Worm (Caenorhabditis elegans) whole organism, late embryonic: ENCODE data around the gene inx-5.

ENCODE experiments used
- C08G9.2 ChIP-seq: sonication (generic microtip); optimal IDR thresholded peaks from 2 replicates; lab custom pipeline; 2016; ENCODE audit warnings: mild to moderate bottlenecking, missing genetic modification characterization, moderate library complexity, missing compliant biosample characterization
- C38D4.7 ChIP-seq: fragments of 200-800 bp; sonication (Bioruptor generic); optimal IDR thresholded peaks from 2 replicates; lab custom pipeline; 2018; ENCODE audit warnings: mild to moderate bottlenecking, missing genetic modification characterization, moderate library complexity, missing compliant biosample characterization
- K02D7.2 ChIP-seq: sonication (generic microtip); optimal IDR thresholded peaks from 2 replicates; lab custom pipeline; 2017; ENCODE audit warnings: mild to moderate bottlenecking, missing genetic modification characterization, missing compliant biosample characterization
- ahr-1 ChIP-seq: sonication (generic microtip); optimal IDR thresholded peaks from 2 replicates; lab custom pipeline; 2016; ENCODE audit warnings: missing genetic modification characterization, missing compliant biosample characterization
- ceh-14 ChIP-seq: sonication (generic microtip); optimal IDR thresholded peaks from 2 replicates; lab custom pipeline; 2016; ENCODE audit warnings: missing genotype, missing genetic modification characterization, missing compliant biosample characterization
- ceh-18 ChIP-seq: sonication (generic microtip); optimal IDR thresholded peaks from 2 replicates; lab custom pipeline; 2016; ENCODE audit warnings: missing genetic modification characterization, missing compliant biosample characterization
- ceh-19 ChIP-seq: fragments of 200-800 bp; sonication (Bioruptor generic); optimal IDR thresholded peaks from 2 replicates; lab custom pipeline; 2018; ENCODE audit warnings: mild to moderate bottlenecking, missing genetic modification characterization, missing compliant biosample characterization
- ceh-30 ChIP-seq: fragments of 150-350 bp; optimal IDR thresholded peaks from 2 replicates; lab custom pipeline; 2014; ENCODE audit warnings: missing biosample characterization, missing genetic modification characterization
- ceh-31 ChIP-seq: sonication (generic microtip); optimal IDR thresholded peaks from 2 replicates; lab custom pipeline; 2016; ENCODE audit warnings: missing genetic modification characterization, missing compliant biosample characterization
- ceh-34 ChIP-seq: sonication (generic microtip); optimal IDR thresholded peaks from 2 replicates; lab custom pipeline; 2016; ENCODE audit warnings: mild to moderate bottlenecking, missing genetic modification characterization, missing compliant biosample characterization
- ceh-6 ChIP-seq: fragments of 200-800 bp; sonication (Bioruptor generic); optimal IDR thresholded peaks from 2 replicates; lab custom pipeline; 2018; ENCODE audit warnings: mild to moderate bottlenecking, missing genetic modification characterization, missing compliant biosample characterization
- ceh-9 ChIP-seq: sonication (generic microtip); optimal IDR thresholded peaks from 2 replicates; lab custom pipeline; 2016; ENCODE audit warnings: mild to moderate bottlenecking, missing genetic modification characterization, inconsistent platforms, missing compliant biosample characterization
- che-1 ChIP-seq: sonication (generic microtip); optimal IDR thresholded peaks from 2 replicates; lab custom pipeline; 2016; ENCODE audit warnings: mild to moderate bottlenecking, missing genetic modification characterization, missing compliant biosample characterization
- dmd-4 ChIP-seq: sonication (generic microtip); optimal IDR thresholded peaks from 2 replicates; lab custom pipeline; 2016; ENCODE audit warnings: borderline replicate concordance, missing genetic modification characterization, missing compliant biosample characterization
- dve-1 ChIP-seq: sonication (generic microtip); optimal IDR thresholded peaks from 2 replicates; lab custom pipeline; 2017; ENCODE audit warnings: antibody characterized with exemption, mild to moderate bottlenecking, missing genetic modification characterization, missing compliant biosample characterization
- elt-2 ChIP-seq: sonication (generic microtip); optimal IDR thresholded peaks from 2 replicates; lab custom pipeline; 2016; ENCODE audit warnings: missing genetic modification reagents, missing genetic modification characterization, missing compliant biosample characterization
- ets-4 ChIP-seq: sonication (generic microtip); optimal IDR thresholded peaks from 2 replicates; lab custom pipeline; 2016; ENCODE audit warnings: missing genetic modification characterization, missing compliant biosample characterization
- fax-1 ChIP-seq: sonication (generic microtip); optimal IDR thresholded peaks from 2 replicates; lab custom pipeline; 2016; ENCODE audit warnings: missing genotype, missing genetic modification characterization, missing compliant biosample characterization
- fkh-10 ChIP-seq: fragments of 150-350 bp; optimal IDR thresholded peaks from 2 replicates; lab custom pipeline; 2014; ENCODE audit warnings: missing biosample characterization, missing genetic modification reagents, missing genetic modification characterization
- fkh-6 ChIP-seq: sonication (generic microtip); optimal IDR thresholded peaks from 2 replicates; lab custom pipeline; 2016; ENCODE audit warnings: missing genetic modification characterization, missing compliant biosample characterization
- hlh-13 ChIP-seq: fragments of 200-800 bp; sonication (Bioruptor generic); optimal IDR thresholded peaks from 2 replicates; lab custom pipeline; 2018; ENCODE audit warnings: mild to moderate bottlenecking, missing genetic modification characterization, missing compliant biosample characterization
- hlh-15 ChIP-seq: sonication (generic microtip); optimal IDR thresholded peaks from 2 replicates; lab custom pipeline; 2016; ENCODE audit warnings: missing genetic modification characterization, missing compliant biosample characterization
- hlh-6 ChIP-seq: sonication (generic microtip); optimal IDR thresholded peaks from 2 replicates; lab custom pipeline; 2016; ENCODE audit warnings: missing genotype, missing genetic modification characterization, missing compliant biosample characterization
- lim-6 ChIP-seq: sonication (generic microtip); optimal IDR thresholded peaks from 2 replicates; lab custom pipeline; 2016; ENCODE audit warnings: missing genetic modification characterization, missing compliant biosample characterization
- lin-11 ChIP-seq: fragments of 200-800 bp; sonication (Bioruptor generic); optimal IDR thresholded peaks from 2 replicates; lab custom pipeline; 2018; ENCODE audit warnings: mild to moderate bottlenecking, missing genetic modification characterization, missing compliant biosample characterization
- madf-2 ChIP-seq: sonication (generic microtip); optimal IDR thresholded peaks from 2 replicates; lab custom pipeline; 2017; ENCODE audit warnings: missing genetic modification characterization, missing compliant biosample characterization
- nfya-1 ChIP-seq: sonication (generic microtip); optimal IDR thresholded peaks from 2 replicates; lab custom pipeline; 2017; ENCODE audit warnings: missing genetic modification characterization, mild to moderate bottlenecking, missing compliant biosample characterization, antibody characterized with exemption, moderate library complexity
- npax-4 ChIP-seq: sonication (generic microtip); optimal IDR thresholded peaks from 2 replicates; lab custom pipeline; 2016; ENCODE audit warnings: missing genetic modification characterization, missing compliant biosample characterization
- odd-2 ChIP-seq: sonication (generic microtip); optimal IDR thresholded peaks from 2 replicates; lab custom pipeline; 2017; ENCODE audit warnings: antibody characterized with exemption, mild to moderate bottlenecking, missing genetic modification characterization, missing compliant biosample characterization
- pag-3 ChIP-seq: sonication (generic microtip); optimal IDR thresholded peaks from 2 replicates; lab custom pipeline; 2016; ENCODE audit warnings: missing compliant biosample characterization, missing genetic modification characterization, borderline replicate concordance
- pat-9 ChIP-seq: fragments of 200-800 bp; sonication (Bioruptor generic); optimal IDR thresholded peaks from 2 replicates; lab custom pipeline; 2018; ENCODE audit warnings: mild to moderate bottlenecking, missing genetic modification characterization, moderate library complexity, missing compliant biosample characterization
- pax-1 ChIP-seq: fragments of 150-350 bp; optimal IDR thresholded peaks from 2 replicates; lab custom pipeline; 2014; ENCODE audit warnings: missing biosample characterization, missing genetic modification characterization
- pha-2 ChIP-seq: sonication (generic microtip); optimal IDR thresholded peaks from 2 replicates; lab custom pipeline; 2017; ENCODE audit warnings: mild to moderate bottlenecking, missing genetic modification characterization, missing compliant biosample characterization
- pros-1 ChIP-seq: fragments of 150-350 bp; optimal IDR thresholded peaks from 2 replicates; lab custom pipeline; 2014; ENCODE audit warnings: missing biosample characterization, missing genetic modification reagents, missing genetic modification characterization
- rnt-1 ChIP-seq: sonication (generic microtip); optimal IDR thresholded peaks from 2 replicates; lab custom pipeline; 2016; ENCODE audit warnings: missing genetic modification characterization, missing compliant biosample characterization
- sox-2 ChIP-seq: fragments of 200-800 bp; sonication (Bioruptor generic); IDR thresholded peaks from 2 replicates; pipeline ENCODE4 v1.3.6; 2022; ENCODE audit warnings: missing genetic modification reagents, missing genetic modification characterization, missing compliant biosample characterization
- sox-4 ChIP-seq: sonication (generic microtip); optimal IDR thresholded peaks from 2 replicates; lab custom pipeline; 2017; ENCODE audit warnings: mild to moderate bottlenecking, missing genetic modification characterization, inconsistent platforms, missing compliant biosample characterization
- syd-9 ChIP-seq: sonication (generic microtip); optimal IDR thresholded peaks from 2 replicates; lab custom pipeline; 2016; ENCODE audit warnings: mild to moderate bottlenecking, missing genetic modification characterization, moderate library complexity, missing compliant biosample characterization
- tbx-2 ChIP-seq: sonication (generic microtip); optimal IDR thresholded peaks from 2 replicates; lab custom pipeline; 2016; ENCODE audit warnings: missing genetic modification characterization, missing compliant biosample characterization
- tbx-7 ChIP-seq: sonication (generic microtip); optimal IDR thresholded peaks from 2 replicates; lab custom pipeline; 2016; ENCODE audit warnings: missing genotype, missing genetic modification characterization, missing compliant biosample characterization
- unc-42 ChIP-seq: sonication (generic microtip); optimal IDR thresholded peaks from 2 replicates; lab custom pipeline; 2016; ENCODE audit warnings: missing genotype, missing genetic modification characterization, missing compliant biosample characterization
- unc-55 ChIP-seq: sonication (generic microtip); optimal IDR thresholded peaks from 2 replicates; lab custom pipeline; 2017; ENCODE audit warnings: missing biosample characterization, missing genetic modification reagents, missing genetic modification characterization

Gene inx-5

ce11 chrX:8302299-8302698, at the start of gene inx-5:
Gene inx-5 (minus strand): TSS chrX:8302399.
- TF ChIP-seq madf-2 (tag; lab: Kevin White, UChicago): no peak
- no peak for TF ChIP-seq elt-2 (tag; lab: Kevin White, UChicago)
- TF ChIP-seq lin-11 (tag; lab: Kevin White, UChicago): no peak
- TF ChIP-seq ceh-9 (tag; lab: Kevin White, UChicago): no peak
- no peak for TF ChIP-seq K02D7.2 (tag; lab: Kevin White, UChicago)
- no peak for TF ChIP-seq ceh-34
- TF ChIP-seq npax-4 (tag; lab: Kevin White, UChicago): no peak
- no peak for TF ChIP-seq tbx-7 (tag; lab: Kevin White, UChicago)
- TF ChIP-seq pha-2 (tag; lab: Kevin White, UChicago): no peak
- no peak for TF ChIP-seq C08G9.2 (tag; lab: Kevin White, UChicago)
- no peak for TF ChIP-seq che-1 (tag; lab: Kevin White, UChicago)
- TF ChIP-seq pax-1 (tag; lab: Kevin White, UChicago): no peak
- TF ChIP-seq pag-3 (tag; lab: Kevin White, UChicago): no peak
- TF ChIP-seq fkh-10 (GFP tag; lab: Kevin White, UChicago): no peak
- TF ChIP-seq C38D4.7: no peak
- no peak for TF ChIP-seq ceh-30 (tag; lab: Kevin White, UChicago)
- TF ChIP-seq ceh-14: no peak
- TF ChIP-seq, all 69 proteins: peak for 0

ce11 chrX:8350984-8351383, 48.8 kb upstream of the inx-5 start, which contains the start of gene npr-28:
Gene npr-28 (minus strand): TSS chrX:8351084.
- TF ChIP-seq fkh-6 (tag; lab: Kevin White, UChicago): no peak
- TF ChIP-seq, all 69 proteins: peak for 0

DNA sequence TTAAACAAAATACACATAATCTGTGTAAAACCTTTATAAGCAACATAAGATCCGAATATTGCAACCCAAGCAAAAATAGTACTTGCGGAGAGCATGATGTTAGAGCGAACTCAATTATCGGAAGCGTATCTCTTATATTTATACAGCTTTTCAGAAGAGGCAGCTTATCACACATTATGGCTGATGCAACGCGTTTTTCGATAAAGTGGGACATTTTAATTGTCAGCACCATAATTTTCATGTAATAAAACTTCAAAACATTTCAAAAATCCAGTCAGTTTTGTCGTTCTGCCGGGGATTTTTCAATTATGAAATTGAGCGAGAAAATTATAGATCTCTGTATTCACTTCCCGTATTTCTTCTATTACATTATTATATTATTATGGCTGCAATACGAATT, 44.0 kb upstream of the inx-5 start, which contains the start of gene drd-5:
TSS of gene drd-5 (minus strand) at position 101 of the 400 bp plus-strand sequence.
- no peak for TF ChIP-seq syd-9 (tag; lab: Kevin White, UChicago)
- no peak for TF ChIP-seq dve-1 (tag; lab: Kevin White, UChicago)
- no peak for TF ChIP-seq odd-2 (tag; lab: Kevin White, UChicago)
- no peak for TF ChIP-seq hlh-15 (tag; lab: Kevin White, UChicago)
- no peak for TF ChIP-seq npax-4 (tag; lab: Kevin White, UChicago)
- TF ChIP-seq hlh-13: no peak
- no peak for TF ChIP-seq nfya-1 (tag; lab: Kevin White, UChicago)
- TF ChIP-seq pax-1 (tag; lab: Kevin White, UChicago): no peak
- no peak for TF ChIP-seq pat-9 (tag; lab: Kevin White, UChicago)
- no peak for TF ChIP-seq ceh-19 (GFP tag; lab: Kevin White, UChicago)
- no peak for TF ChIP-seq pag-3 (tag; lab: Kevin White, UChicago)
- TF ChIP-seq madf-2 (tag; lab: Kevin White, UChicago): no peak
- no peak for TF ChIP-seq ceh-34
- no peak for TF ChIP-seq hlh-6
- no peak for TF ChIP-seq lim-6
- no peak for TF ChIP-seq ets-4
- TF ChIP-seq che-1 (tag; lab: Kevin White, UChicago): no peak
- no peak for TF ChIP-seq ceh-6 (GFP tag; lab: Kevin White, UChicago)
- no peak for TF ChIP-seq sox-4

- TF ChIP-seq ceh-31: no peak
- no peak for TF ChIP-seq dve-1 (tag; lab: Kevin White, UChicago)
- TF ChIP-seq hlh-13: no peak
- no peak for TF ChIP-seq ceh-19 (GFP tag; lab: Kevin White, UChicago)
- no peak for TF ChIP-seq rnt-1 (tag; lab: Kevin White, UChicago)
- TF ChIP-seq K02D7.2 (tag; lab: Kevin White, UChicago): no peak
- no peak for TF ChIP-seq hlh-6
- TF ChIP-seq ahr-1 (tag; lab: Kevin White, UChicago): no peak
- no peak for TF ChIP-seq fax-1
- TF ChIP-seq dmd-4: no peak
- no peak for TF ChIP-seq unc-42 (tag; lab: Kevin White, UChicago)
- TF ChIP-seq ceh-34: no peak
- TF ChIP-seq unc-55 (GFP tag; lab: Kevin White, UChicago): no peak
- no peak for TF ChIP-seq tbx-2 (tag; lab: Kevin White, UChicago)
- no peak for TF ChIP-seq sox-2 (GFP tag; lab: Robert Waterston, UW)
- no peak for TF ChIP-seq ceh-18 (tag; lab: Kevin White, UChicago)
- no peak for TF ChIP-seq pros-1 (tag; lab: Kevin White, UChicago)
- TF ChIP-seq lin-11 (tag; lab: Kevin White, UChicago): no peak
- no peak for TF ChIP-seq pag-3 (tag; lab: Kevin White, UChicago)
Observed at ce11 chrX:8341675-8342074, 39.5 kb upstream of the inx-5 start, which contains the start of gene F55E10.1. Gene F55E10.1 (plus strand): TSS chrX:8341975.
